Fruit fly (Drosophila melanogaster): ENCODE results near the gene hoka.

- TF ChIP-seq psq (optimal IDR thresholded peaks at IDR 0.05) (no peak), pan (optimal IDR thresholded peaks at IDR 0.05) (no peak), Dll (optimal IDR thresholded peaks at IDR 0.05) (no peak), EcR (GFP tag; optimal IDR thresholded peaks at IDR 0.05) (no peak)
Observed at dm6 chr3L:4896564-4896963, 2.1 kb upstream of the hoka start, which contains the start of gene CG13705.
